Fruit fly (Drosophila melanogaster): ENCODE data around the gene lectin-24A.

dm6 chr2L:3693805-3694204, 23.8 kb downstream of the lectin-24A start, which contains the start of gene Acp24A4:
- TF ChIP-seq Sin3A (optimal IDR thresholded peaks at IDR 0.05): no peak
- TF ChIP-seq ttk (optimal IDR thresholded peaks at IDR 0.05): no peak
- no peak for TF ChIP-seq insv (optimal IDR thresholded peaks at IDR 0.05)
- no peak for TF ChIP-seq Myc (optimal IDR thresholded peaks at IDR 0.05)
